Worm (Caenorhabditis elegans) whole organism, L4 larva: ENCODE data around the gene Y46E12BL.2.

Source experiments
- ceh-82 ChIP-seq: sonication (generic microtip); optimal IDR thresholded peaks from 2 replicates; lab custom pipeline; 2017; ENCODE audit warnings: missing biosample characterization, missing genetic modification characterization
- fos-1 ChIP-seq: fragments of 150-350 bp; optimal IDR thresholded peaks from 2 replicates; lab custom pipeline; 2014; ENCODE audit warnings: missing biosample characterization, missing genetic modification characterization
- madf-5 ChIP-seq, 2 experiments: fragments of 200-800 bp; sonication (Bioruptor generic); IDR thresholded peaks; 2 replicates each; pipeline ENCODE4 v1.3.6; 2022; ENCODE audit warnings: missing compliant biosample characterization in 2 of 2, missing genetic modification characterization in 2 of 2
- unc-62 ChIP-seq, 3 experiments: fragments of 150-350 bp in 1 of 3; sonication (generic microtip); optimal IDR thresholded peaks in 2 of 3; peaks in 1 of 3; 1 replicate in 1 of 3; 2 replicates in 2 of 3; lab custom pipeline; 2014 to 2017; ENCODE audit warnings: missing biosample characterization in 3 of 3, missing genetic modification characterization in 3 of 3, missing genetic modification reagents in 3 of 3, missing genotype in 1 of 3

DNA sequence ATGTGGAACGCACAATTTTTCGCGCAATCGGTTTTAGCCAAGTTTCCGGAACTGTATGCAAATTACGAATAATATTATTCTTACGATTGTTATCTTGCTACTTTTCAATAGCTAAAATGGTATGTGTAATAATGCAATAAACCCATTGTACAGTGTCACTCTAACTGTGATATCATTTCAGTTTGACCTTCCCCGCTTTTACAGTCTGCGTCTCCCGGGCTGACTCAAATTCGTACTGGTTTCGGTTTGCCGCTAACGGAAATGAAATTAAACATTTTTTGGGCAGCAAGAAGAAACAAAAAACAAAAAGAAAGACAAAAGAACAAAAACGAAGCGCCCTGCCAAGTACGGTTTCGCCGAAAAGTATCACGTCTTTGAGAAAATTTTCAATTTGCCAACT lies 33.7 kb downstream of the Y46E12BL.2 start:
- no peak for TF ChIP-seq fos-1 (tag; lab: Kevin White, UChicago)
- TF ChIP-seq madf-5 (GFP tag; IDR thresholded peaks at IDR 0.05; lab: Robert Waterston, UW), result no peak
- TF ChIP-seq unc-62 (GFP tag; optimal IDR thresholded peaks at IDR 0.05 in 1 of 2; lab: Kevin White, UChicago), result peak in 1 of 2 experiments; percentile 68
- TF ChIP-seq unc-62 (tag; optimal IDR thresholded peaks at IDR 0.05; lab: Kevin White, UChicago), result no peak
- TF ChIP-seq ceh-82 (tag; lab: Kevin White, UChicago), result no peak
